Fruit fly (Drosophila melanogaster) whole organism, prepupa: Measurements from ENCODE around the gene ara.

Source experiments
- CG11762 ChIP-seq: fragments of 200-800 bp; sonication (Bioruptor generic); optimal IDR thresholded peaks from 3 replicates; lab custom pipeline; 2016; ENCODE audit warnings: missing biosample characterization, missing genetic modification characterization; ENCODE audit not compliant: insufficient read depth
- CG6276 ChIP-seq: fragments of 200-800 bp; sonication (Bioruptor generic); optimal IDR thresholded peaks from 2 replicates; lab custom pipeline; 2017; ENCODE audit warnings: missing biosample characterization, mild to moderate bottlenecking, missing genetic modification characterization
- CG6792 ChIP-seq: fragments of 200-800 bp; sonication (Bioruptor generic); optimal IDR thresholded peaks from 3 replicates; lab custom pipeline; 2016; ENCODE audit warnings: missing biosample characterization, missing genetic modification characterization
- CG6808 ChIP-seq: fragments of 200-800 bp; sonication (Bioruptor generic); optimal IDR thresholded peaks from 3 replicates; lab custom pipeline; 2017; ENCODE audit warnings: missing biosample characterization, missing genetic modification characterization, mild to moderate bottlenecking, moderate library complexity, missing genetic modification reagents
- CG6854 ChIP-seq: fragments of 200-800 bp; sonication (Bioruptor generic); optimal IDR thresholded peaks from 2 replicates; lab custom pipeline; 2017; ENCODE audit warnings: missing biosample characterization, mild to moderate bottlenecking, missing genetic modification characterization
- CG8632 ChIP-seq: fragments of 200-800 bp; sonication (Bioruptor generic); optimal IDR thresholded peaks from 3 replicates; lab custom pipeline; 2016; ENCODE audit warnings: missing biosample characterization, missing genetic modification characterization
- Hr39 ChIP-seq: fragments of 200-800 bp; sonication (Bioruptor generic); optimal IDR thresholded peaks from 2 replicates; lab custom pipeline; 2016; ENCODE audit warnings: missing biosample characterization, missing genetic modification characterization
- Hr4 ChIP-seq: fragments of 200-800 bp; sonication (Bioruptor generic); optimal IDR thresholded peaks from 3 replicates; lab custom pipeline; 2016; ENCODE audit warnings: missing biosample characterization, missing genetic modification characterization
- Lpt ChIP-seq: fragments of 200-800 bp; sonication (Bioruptor generic); optimal IDR thresholded peaks from 3 replicates; lab custom pipeline; 2016; ENCODE audit warnings: missing biosample characterization, missing genetic modification characterization
- Met ChIP-seq: fragments of 200-800 bp; sonication (Bioruptor generic); optimal IDR thresholded peaks from 3 replicates; lab custom pipeline; 2016; ENCODE audit warnings: missing biosample characterization, missing genetic modification characterization
- Sox14 ChIP-seq: fragments of 200-800 bp; sonication (Bioruptor generic); optimal IDR thresholded peaks from 3 replicates; lab custom pipeline; 2016; ENCODE audit warnings: missing biosample characterization, missing genetic modification characterization
- cyc ChIP-seq: fragments of 200-800 bp; sonication (Bioruptor generic); optimal IDR thresholded peaks from 3 replicates; lab custom pipeline; 2016; ENCODE audit warnings: missing biosample characterization, missing genetic modification characterization
- fd85E ChIP-seq: fragments of 200-800 bp; sonication (Bioruptor generic); optimal IDR thresholded peaks from 3 replicates; lab custom pipeline; 2016; ENCODE audit warnings: missing biosample characterization, missing genetic modification characterization

dm6 chr3L:12534318-12534717 lies 46.2 kb upstream of the ara start, which contains the start of gene Pmm2:
- TF ChIP-seq CG6792 (GFP tag; lab: Kevin White, UChicago) (no peak), CG11762 (GFP tag; lab: Kevin White, UChicago) (no peak), CG6808 (GFP tag; lab: Kevin White, UChicago) (no peak), Hr4 (GFP tag; lab: Kevin White, UChicago) (no peak), CG6276 (GFP tag; lab: Kevin White, UChicago) (no peak), Sox14 (GFP tag; lab: Kevin White, UChicago) (no peak), CG6854 (GFP tag; lab: Kevin White, UChicago) (no peak), cyc (GFP tag; lab: Kevin White, UChicago) (no peak), Hr39 (GFP tag; lab: Kevin White, UChicago) (no peak), fd85E (no peak), CG8632 (GFP tag; lab: Kevin White, UChicago) (no peak), Met (GFP tag; lab: Kevin White, UChicago) (no peak), Lpt (no peak)
